Worm (Caenorhabditis elegans): ENCODE results near the gene M106.3.

M106.3 gene

ce11 chrII:10838550-10838949 lies 22.2 kb downstream of the M106.3 start:
- TF ChIP-seq C38D4.7 (GFP tag; optimal IDR thresholded peaks at IDR 0.05) (no peak), sox-4 (tag; optimal IDR thresholded peaks at IDR 0.05) (no peak), nfya-1 (tag; optimal IDR thresholded peaks at IDR 0.05) (peak; percentile 63)

- TF ChIP-seq npax-4 (tag; optimal IDR thresholded peaks at IDR 0.05) (no peak), ref-2 (tag; optimal IDR thresholded peaks at IDR 0.05) (no peak), ceh-6 (GFP tag; optimal IDR thresholded peaks at IDR 0.05) (no peak), K02D7.2 (tag; optimal IDR thresholded peaks at IDR 0.05) (no peak), nhr-232 (tag; optimal IDR thresholded peaks at IDR 0.05) (no peak), ets-4 (tag; optimal IDR thresholded peaks at IDR 0.05) (no peak), ceh-45 (GFP tag; IDR thresholded peaks at IDR 0.05) (no peak), dmd-4 (tag; optimal IDR thresholded peaks at IDR 0.05; ENCODE audit: borderline replicate concordance) (no peak), sdc-2 (tag; optimal IDR thresholded peaks at IDR 0.05) (no peak), pqm-1 (tag; optimal IDR thresholded peaks at IDR 0.05) (no peak)
These were observed 26.0 kb downstream of the M106.3 start for ce11 chrII:10834717-10835116.

ce11 chrII:10829572-10829971 lies 31.1 kb downstream of the M106.3 start:
- TF ChIP-seq Y22D7AL.16 (tag; optimal IDR thresholded peaks at IDR 0.05) (no peak), pha-4 (tag; optimal IDR thresholded peaks at IDR 0.05) (no peak), fax-1 (tag; optimal IDR thresholded peaks at IDR 0.05) (no peak), ceh-22 (tag; optimal IDR thresholded peaks at IDR 0.05) (no peak), ref-2 (tag; optimal IDR thresholded peaks at IDR 0.05) (no peak), pros-1 (tag; optimal IDR thresholded peaks at IDR 0.05) (no peak), ceh-48 (tag; optimal IDR thresholded peaks at IDR 0.05) (no peak), odd-2 (tag; optimal IDR thresholded peaks at IDR 0.05) (no peak)

ce11 chrII:10829081-10829480 lies 31.6 kb downstream of the M106.3 start, which contains the start of gene VM106R.1:
Gene VM106R.1 (minus strand): TSS chrII:10829181.
- TF ChIP-seq ceh-48 (tag; optimal IDR thresholded peaks at IDR 0.05), result no peak
- TF ChIP-seq ceh-19 (GFP tag; optimal IDR thresholded peaks at IDR 0.05), result no peak
- no peak for TF ChIP-seq npax-4 (tag; optimal IDR thresholded peaks at IDR 0.05)

- TF ChIP-seq npax-4 (tag; optimal IDR thresholded peaks at IDR 0.05), result no peak
- no peak for TF ChIP-seq rnt-1 (tag; optimal IDR thresholded peaks at IDR 0.05)
- TF ChIP-seq che-1 (tag; optimal IDR thresholded peaks at IDR 0.05), result no peak
- no peak for TF ChIP-seq fkh-6 (tag; optimal IDR thresholded peaks at IDR 0.05)
- no peak for TF ChIP-seq eyg-1 (tag; optimal IDR thresholded peaks at IDR 0.05)
- TF ChIP-seq madf-2 (tag; optimal IDR thresholded peaks at IDR 0.05), result no peak
- TF ChIP-seq Y22D7AL.16 (tag; optimal IDR thresholded peaks at IDR 0.05), result no peak
- no peak for TF ChIP-seq sox-4 (tag; optimal IDR thresholded peaks at IDR 0.05)
- TF ChIP-seq unc-86 (tag; optimal IDR thresholded peaks at IDR 0.05), result no peak
- TF ChIP-seq ceh-6 (GFP tag; optimal IDR thresholded peaks at IDR 0.05), result no peak
- TF ChIP-seq hlh-15 (tag; optimal IDR thresholded peaks at IDR 0.05), result no peak
- TF ChIP-seq ceh-31 (tag; optimal IDR thresholded peaks at IDR 0.05), result peak; percentile 26
- TF ChIP-seq ceh-48 (tag; optimal IDR thresholded peaks at IDR 0.05), result no peak
- TF ChIP-seq ref-2 (tag; optimal IDR thresholded peaks at IDR 0.05), result no peak
- no peak for TF ChIP-seq pha-2 (tag; optimal IDR thresholded peaks at IDR 0.05)
- no peak for TF ChIP-seq ceh-30 (tag; optimal IDR thresholded peaks at IDR 0.05)
- TF ChIP-seq ceh-22 (tag; optimal IDR thresholded peaks at IDR 0.05), result no peak
- TF ChIP-seq odd-2 (tag; optimal IDR thresholded peaks at IDR 0.05), result no peak
- TF ChIP-seq K02D7.2 (tag; optimal IDR thresholded peaks at IDR 0.05), result no peak
- TF ChIP-seq pha-4 (tag; optimal IDR thresholded peaks at IDR 0.05), result no peak
- no peak for TF ChIP-seq sox-2 (GFP tag; IDR thresholded peaks at IDR 0.05)
- peak; percentile 55 for TF ChIP-seq nfya-1 (tag; optimal IDR thresholded peaks at IDR 0.05)
- no peak for TF ChIP-seq F13H6.1 (tag; optimal IDR thresholded peaks at IDR 0.05)
- no peak for TF ChIP-seq ztf-16 (tag; optimal IDR thresholded peaks at IDR 0.05)
- TF ChIP-seq lin-11 (tag; optimal IDR thresholded peaks at IDR 0.05), result no peak
- no peak for TF ChIP-seq pqm-1 (tag; optimal IDR thresholded peaks at IDR 0.05)
- TF ChIP-seq elt-2 (tag; optimal IDR thresholded peaks at IDR 0.05), result peak; percentile 48
- TF ChIP-seq ttx-3 (tag; optimal IDR thresholded peaks at IDR 0.05), result no peak
- TF ChIP-seq tbx-7 (tag; optimal IDR thresholded peaks at IDR 0.05), result no peak
- TF ChIP-seq ceh-45 (GFP tag; IDR thresholded peaks at IDR 0.05), result no peak
- peak; percentile 44 for TF ChIP-seq hlh-30 (tag; optimal IDR thresholded peaks at IDR 0.05; ENCODE audit: insufficient read depth)
- no peak for TF ChIP-seq nhr-11 (tag; optimal IDR thresholded peaks at IDR 0.05)
- no peak for TF ChIP-seq lim-6 (tag; optimal IDR thresholded peaks at IDR 0.05)
- no peak for TF ChIP-seq unc-55 (GFP tag; optimal IDR thresholded peaks at IDR 0.05)
- no peak for TF ChIP-seq pax-1 (tag; optimal IDR thresholded peaks at IDR 0.05)
- no peak for TF ChIP-seq fkh-10 (GFP tag; optimal IDR thresholded peaks at IDR 0.05)
These were observed 36.7 kb downstream of the M106.3 start, which contains the start of the genes R06F6.12 and mix-1 for ce11 chrII:10824046-10824445. Gene R06F6.12 (minus strand): TSS chrII:10824081. Gene mix-1 (plus strand): TSS chrII:10824246.

All from whole organism, late embryonic.